Fruit fly (Drosophila melanogaster): ENCODE data around the gene prd1.

The prd1 gene

dm6 chr3R:11758507-11759184 is 28.2 kb downstream of the prd1 start:
- TF ChIP-seq CG14711 (tag; optimal IDR thresholded peaks at IDR 0.05) (no peak), kay (GFP tag; ENCODE audit: borderline replicate concordance) (peak; percentile 94), CG12768 (GFP tag; optimal IDR thresholded peaks at IDR 0.05) (peak; percentile 60), Crg-1 (GFP tag; optimal IDR thresholded peaks at IDR 0.05) (peak; percentile 22), toe (GFP tag; optimal IDR thresholded peaks at IDR 0.05) (no peak), Mnt (GFP tag; optimal IDR thresholded peaks at IDR 0.05) (no peak), CG5204 (GFP tag; optimal IDR thresholded peaks at IDR 0.05) (no peak), CG7101 (tag; optimal IDR thresholded peaks at IDR 0.05) (peak; percentile 53), CG7045 (GFP tag; optimal IDR thresholded peaks at IDR 0.05) (peak; percentile 37), CG11617 (GFP tag; optimal IDR thresholded peaks at IDR 0.05) (peak; percentile 75), tj (GFP tag; optimal IDR thresholded peaks at IDR 0.05) (peak; percentile 71), ovo (GFP tag; optimal IDR thresholded peaks at IDR 0.05) (peak; percentile 8)

- TF ChIP-seq cnc (optimal IDR thresholded peaks at IDR 0.05) (no peak), Mnt (GFP tag; optimal IDR thresholded peaks at IDR 0.05) (peak; percentile 60), CG1620 (GFP tag; optimal IDR thresholded peaks at IDR 0.05) (no peak), Hr96 (GFP tag; optimal IDR thresholded peaks at IDR 0.05) (no peak), tj (GFP tag; optimal IDR thresholded peaks at IDR 0.05) (no peak), cic (GFP tag; optimal IDR thresholded peaks at IDR 0.05) (peak; percentile 12), kay (GFP tag; ENCODE audit: borderline replicate concordance) (no peak), CG12768 (GFP tag; optimal IDR thresholded peaks at IDR 0.05) (no peak), Crg-1 (GFP tag; optimal IDR thresholded peaks at IDR 0.05) (no peak), CG33017 (tag; optimal IDR thresholded peaks at IDR 0.05) (no peak)
Observed at dm6 chr3R:11758160-11758506, 28.7 kb downstream of the prd1 start.

dm6 chr3R:11757197-11757856 is 29.5 kb downstream of the prd1 start:
- TF ChIP-seq CG11617 (GFP tag; optimal IDR thresholded peaks at IDR 0.05) (no peak), CG5204 (GFP tag; optimal IDR thresholded peaks at IDR 0.05) (no peak), CG12768 (GFP tag; optimal IDR thresholded peaks at IDR 0.05) (peak; percentile 69), CG7101 (tag; optimal IDR thresholded peaks at IDR 0.05) (peak; percentile 7), Mnt (GFP tag; optimal IDR thresholded peaks at IDR 0.05) (peak; percentile 2), kay (GFP tag; ENCODE audit: borderline replicate concordance) (peak; percentile 68), tj (GFP tag; optimal IDR thresholded peaks at IDR 0.05) (peak; percentile 84), CG33017 (tag; optimal IDR thresholded peaks at IDR 0.05) (no peak), cnc (optimal IDR thresholded peaks at IDR 0.05) (peak in 1 of 2 experiments; percentile 28), CG14711 (tag; optimal IDR thresholded peaks at IDR 0.05) (no peak), toe (GFP tag; optimal IDR thresholded peaks at IDR 0.05) (no peak)

- TF ChIP-seq CG7101 (tag; optimal IDR thresholded peaks at IDR 0.05) = no peak
- no peak for TF ChIP-seq CG5204 (GFP tag; optimal IDR thresholded peaks at IDR 0.05)
- TF ChIP-seq pad (GFP tag; optimal IDR thresholded peaks at IDR 0.05) = no peak
- no peak for TF ChIP-seq CG1620 (GFP tag; optimal IDR thresholded peaks at IDR 0.05)
- no peak for TF ChIP-seq CG7045 (GFP tag; optimal IDR thresholded peaks at IDR 0.05)
- no peak for TF ChIP-seq Clk (GFP tag; optimal IDR thresholded peaks at IDR 0.05)
- no peak for TF ChIP-seq CG11617 (GFP tag; optimal IDR thresholded peaks at IDR 0.05)
- TF ChIP-seq CG14711 (tag; optimal IDR thresholded peaks at IDR 0.05) = no peak
- no peak for TF ChIP-seq toe (GFP tag; optimal IDR thresholded peaks at IDR 0.05)
- TF ChIP-seq tj (GFP tag; optimal IDR thresholded peaks at IDR 0.05) = no peak
- peak; percentile 35 for TF ChIP-seq CG12768 (GFP tag; optimal IDR thresholded peaks at IDR 0.05)
- TF ChIP-seq cic (GFP tag; optimal IDR thresholded peaks at IDR 0.05) = peak; percentile 54
- TF ChIP-seq ovo (GFP tag; optimal IDR thresholded peaks at IDR 0.05) = no peak
- TF ChIP-seq kay (GFP tag; ENCODE audit: borderline replicate concordance) = no peak
- TF ChIP-seq CG33017 (tag; optimal IDR thresholded peaks at IDR 0.05) = no peak
- peak; percentile 1 for TF ChIP-seq Mnt (GFP tag; optimal IDR thresholded peaks at IDR 0.05)
- TF ChIP-seq bab1 (GFP tag; optimal IDR thresholded peaks at IDR 0.05) = no peak
- no peak for TF ChIP-seq cnc (optimal IDR thresholded peaks at IDR 0.05)
- TF ChIP-seq Hr96 (GFP tag; optimal IDR thresholded peaks at IDR 0.05) = no peak
Observed at dm6 chr3R:11756762-11757161, 30.1 kb downstream of the prd1 start.

- TF ChIP-seq cic (GFP tag; optimal IDR thresholded peaks at IDR 0.05) = no peak
- no peak for TF ChIP-seq ovo (GFP tag; optimal IDR thresholded peaks at IDR 0.05)
- no peak for TF ChIP-seq cnc (optimal IDR thresholded peaks at IDR 0.05)
Observed at dm6 chr3R:11751756-11752155, 35.1 kb downstream of the prd1 start.

DNA sequence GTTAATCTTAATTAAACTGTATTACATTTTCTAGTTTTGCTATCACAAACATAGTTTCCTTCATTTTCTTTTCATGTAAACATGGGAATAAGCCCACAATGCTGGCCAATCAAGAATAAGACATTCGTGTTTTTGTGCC is 36.7 kb downstream of the prd1 start, which contains the start of gene CG43062:
CG43062 (plus strand) TSS at position 40 of the 139 bp plus-strand sequence.
- TF ChIP-seq Mnt (GFP tag; optimal IDR thresholded peaks at IDR 0.05) (no peak), CG1620 (GFP tag; optimal IDR thresholded peaks at IDR 0.05) (no peak), bab1 (GFP tag; optimal IDR thresholded peaks at IDR 0.05) (no peak), CG11617 (GFP tag; optimal IDR thresholded peaks at IDR 0.05) (no peak), Clk (GFP tag; optimal IDR thresholded peaks at IDR 0.05) (no peak), CG7045 (GFP tag; optimal IDR thresholded peaks at IDR 0.05) (no peak), CG12768 (GFP tag; optimal IDR thresholded peaks at IDR 0.05) (no peak), kay (GFP tag; ENCODE audit: borderline replicate concordance) (no peak), CG7101 (tag; optimal IDR thresholded peaks at IDR 0.05) (no peak), cic (GFP tag; optimal IDR thresholded peaks at IDR 0.05) (no peak), Hr96 (GFP tag; optimal IDR thresholded peaks at IDR 0.05) (no peak), cnc (optimal IDR thresholded peaks at IDR 0.05) (no peak)
